Fruit fly (Drosophila melanogaster) whole organism, embryonic: Measurements from ENCODE around the gene Atx-1.
A peak's percentile ranks its signal among the peaks of the same experiment; 100 is the strongest.

ENCODE experiments used
- Atf6 ChIP-seq: fragments of 200-800 bp; sonication (Bioruptor generic); IDR thresholded peaks from 2 replicates; pipeline ENCODE4 v1.3.6; 2022; ENCODE audit warnings: missing biosample characterization, missing genetic modification characterization
- CG10274 ChIP-seq: fragments of 200-800 bp; sonication (Bioruptor generic); optimal IDR thresholded peaks from 3 replicates; lab custom pipeline; 2017; ENCODE audit warnings: missing biosample characterization, mild to moderate bottlenecking, missing genetic modification characterization
- CG10565 ChIP-seq: fragments of 200-800 bp; sonication (Bioruptor generic); optimal IDR thresholded peaks from 3 replicates; lab custom pipeline; 2016; ENCODE audit warnings: missing biosample characterization, mild to moderate bottlenecking, missing genetic modification characterization
- CG12071 ChIP-seq: fragments of 200-800 bp; sonication (Bioruptor generic); optimal IDR thresholded peaks from 3 replicates; lab custom pipeline; 2018; ENCODE audit warnings: missing biosample characterization, mild to moderate bottlenecking, missing genetic modification characterization
- CG15601 ChIP-seq: fragments of 200-800 bp; sonication (Bioruptor generic); optimal IDR thresholded peaks from 3 replicates; lab custom pipeline; 2019; ENCODE audit warnings: missing biosample characterization, mild to moderate bottlenecking, missing genetic modification characterization, moderate library complexity
- CG1603 ChIP-seq: fragments of 200-800 bp; sonication (Bioruptor generic); optimal IDR thresholded peaks from 2 replicates; lab custom pipeline; 2019; ENCODE audit warnings: missing biosample characterization, mild to moderate bottlenecking, missing genetic modification characterization, moderate library complexity
- CG1647 ChIP-seq: fragments of 200-800 bp; sonication (Bioruptor generic); optimal IDR thresholded peaks from 3 replicates; lab custom pipeline; 2016; ENCODE audit warnings: missing biosample characterization, missing genetic modification characterization
- CG16813 ChIP-seq: fragments of 200-800 bp; sonication (Bioruptor generic); IDR thresholded peaks from 3 replicates; pipeline ENCODE4 v1.3.6; 2022; ENCODE audit warnings: missing biosample characterization, missing genetic modification characterization; ENCODE audit not compliant: partially characterized antibody
- CG17186 ChIP-seq: fragments of 200-800 bp; sonication (Bioruptor generic); optimal IDR thresholded peaks from 3 replicates; lab custom pipeline; 2017; ENCODE audit warnings: missing biosample characterization, missing genetic modification reagents, missing genetic modification characterization
- CG17612 ChIP-seq: fragments of 200-800 bp; sonication (Bioruptor generic); IDR thresholded peaks from 2 replicates; pipeline ENCODE4 v1.3.6; 2022; ENCODE audit warnings: missing biosample characterization, missing genetic modification characterization
- CG31365 ChIP-seq: fragments of 200-800 bp; sonication (Bioruptor generic); optimal IDR thresholded peaks from 2 replicates; lab custom pipeline; 2018; ENCODE audit warnings: missing biosample characterization, mild to moderate bottlenecking, missing genetic modification characterization
- CG32767 ChIP-seq: fragments of 200-800 bp; sonication (Bioruptor generic); IDR thresholded peaks from 2 replicates; pipeline ENCODE4 v1.3.6; 2022; ENCODE audit warnings: missing biosample characterization, missing genetic modification characterization
- CG5953 ChIP-seq: fragments of 200-800 bp; sonication (Bioruptor generic); IDR thresholded peaks from 2 replicates; pipeline ENCODE4 v1.3.6; 2022; ENCODE audit warnings: missing biosample characterization, missing genetic modification characterization
- CG6654 ChIP-seq: fragments of 200-800 bp; sonication (Bioruptor generic); optimal IDR thresholded peaks from 2 replicates; lab custom pipeline; 2017; ENCODE audit warnings: missing biosample characterization, mild to moderate bottlenecking, missing genetic modification characterization
- CG7556 ChIP-seq: fragments of 200-800 bp; sonication (Bioruptor generic); optimal IDR thresholded peaks from 2 replicates; lab custom pipeline; 2017; ENCODE audit warnings: missing biosample characterization, mild to moderate bottlenecking, missing genetic modification characterization
- CG8089 ChIP-seq: fragments of 200-800 bp; sonication (Bioruptor generic); optimal IDR thresholded peaks from 3 replicates; lab custom pipeline; 2016; ENCODE audit warnings: missing biosample characterization, missing genetic modification characterization
- CoRest ChIP-seq: fragments of 200-800 bp; sonication (Bioruptor generic); optimal IDR thresholded peaks from 3 replicates; lab custom pipeline; 2018; ENCODE audit warnings: missing biosample characterization, mild to moderate bottlenecking, missing genetic modification characterization, moderate library complexity
- Fer3 ChIP-seq: fragments of 200-800 bp; sonication (Bioruptor generic); optimal IDR thresholded peaks from 2 replicates; lab custom pipeline; 2018; ENCODE audit warnings: missing biosample characterization, mild to moderate bottlenecking, missing genetic modification characterization, moderate library complexity
- Hand ChIP-seq: fragments of 200-800 bp; sonication (Bioruptor generic); optimal IDR thresholded peaks from 2 replicates; lab custom pipeline; 2017; ENCODE audit warnings: mild to moderate bottlenecking, missing biosample characterization, missing genetic modification reagents, missing genetic modification characterization
- Hey ChIP-seq: fragments of 200-800 bp; sonication (Bioruptor generic); optimal IDR thresholded peaks from 3 replicates; lab custom pipeline; 2018; ENCODE audit warnings: missing biosample characterization, mild to moderate bottlenecking, missing genetic modification characterization
- Hr51 ChIP-seq, 2 experiments: fragments of 200-800 bp; sonication (Bioruptor generic); optimal IDR thresholded peaks; 2 replicates in 1 of 2; 3 replicates in 1 of 2; lab custom pipeline; 2016 to 2018; ENCODE audit warnings: missing biosample characterization in 2 of 2, missing genetic modification characterization in 2 of 2, mild to moderate bottlenecking in 1 of 2, moderate library complexity in 1 of 2
- Lpt ChIP-seq: fragments of >200 bp; optimal IDR thresholded peaks from 2 replicates; lab custom pipeline; 2018; ENCODE audit warnings: missing biosample characterization, missing genetic modification characterization
- MTF-1 ChIP-seq: fragments of 200-800 bp; sonication (Bioruptor generic); optimal IDR thresholded peaks from 2 replicates; lab custom pipeline; 2018; ENCODE audit warnings: missing biosample characterization, mild to moderate bottlenecking, missing genetic modification characterization, borderline replicate concordance
- NfI ChIP-seq: fragments of 200-800 bp; sonication (Bioruptor generic); optimal IDR thresholded peaks from 3 replicates; lab custom pipeline; 2018; ENCODE audit warnings: missing biosample characterization, mild to moderate bottlenecking, missing genetic modification characterization, moderate library complexity
- Optix ChIP-seq: fragments of 200-800 bp; sonication (Bioruptor generic); IDR thresholded peaks from 3 replicates; pipeline ENCODE4 v1.3.6; 2022; ENCODE audit warnings: missing biosample characterization, missing genetic modification characterization
- Sox102F ChIP-seq: fragments of 200-800 bp; sonication (Bioruptor generic); optimal IDR thresholded peaks from 2 replicates; lab custom pipeline; 2018; ENCODE audit warnings: missing biosample characterization, mild to moderate bottlenecking, missing genetic modification characterization, moderate library complexity
- ara ChIP-seq: fragments of 200-800 bp; sonication (Bioruptor generic); IDR thresholded peaks from 2 replicates; pipeline ENCODE4 v1.3.6; 2022; ENCODE audit warnings: missing biosample characterization, missing genetic modification characterization
- ase ChIP-seq: fragments of 200-800 bp; sonication (Bioruptor generic); IDR thresholded peaks from 3 replicates; pipeline ENCODE4 v1.3.6; 2022; ENCODE audit warnings: missing biosample characterization, missing genetic modification characterization
- br ChIP-seq: fragments of >200 bp; optimal IDR thresholded peaks from 2 replicates; lab custom pipeline; 2017
- caup ChIP-seq: fragments of 200-800 bp; sonication (Bioruptor generic); optimal IDR thresholded peaks from 3 replicates; lab custom pipeline; 2017; ENCODE audit warnings: missing biosample characterization, mild to moderate bottlenecking, missing genetic modification characterization, moderate library complexity; ENCODE audit not compliant: severe bottlenecking
- crc ChIP-seq: fragments of 200-800 bp; sonication (Bioruptor generic); optimal IDR thresholded peaks from 2 replicates; lab custom pipeline; 2016; ENCODE audit warnings: missing biosample characterization, missing genetic modification characterization
- crp ChIP-seq, 2 experiments: fragments of 200-800 bp; sonication (Bioruptor generic); optimal IDR thresholded peaks; 2 replicates in 1 of 2; 3 replicates in 1 of 2; lab custom pipeline; 2017; ENCODE audit warnings: missing biosample characterization in 2 of 2, missing genetic modification characterization in 2 of 2, mild to moderate bottlenecking in 1 of 2, moderate library complexity in 1 of 2
- ftz-f1 ChIP-seq: fragments of 200-800 bp; sonication (Bioruptor generic); optimal IDR thresholded peaks from 2 replicates; lab custom pipeline; 2016; ENCODE audit warnings: missing biosample characterization, missing genetic modification characterization
- hbn ChIP-seq: fragments of 200-800 bp; sonication (Bioruptor generic); IDR thresholded peaks from 2 replicates; pipeline ENCODE4 v1.3.6; 2022; ENCODE audit warnings: missing biosample characterization, missing genetic modification characterization; ENCODE audit not compliant: partially characterized antibody
- hkb ChIP-seq, 2 experiments: fragments of 200-800 bp in 1 of 2; fragments of >200 bp in 1 of 2; sonication (Bioruptor generic) in 1 of 2; IDR thresholded peaks in 1 of 2; optimal IDR thresholded peaks in 1 of 2; 2 replicates each; pipeline versions ENCODE4 v1.3.6 to Lab custom; 2017 to 2022; ENCODE audit warnings: missing biosample characterization in 1 of 2, missing genetic modification characterization in 1 of 2
- hth ChIP-seq: fragments of >200 bp; optimal IDR thresholded peaks from 2 replicates; lab custom pipeline; 2017; ENCODE audit warnings: inconsistent platforms
- insv ChIP-seq, 2 experiments: fragments of 200-800 bp; sonication (Bioruptor generic); optimal IDR thresholded peaks; 3 replicates each; lab custom pipeline; 2016 to 2018; ENCODE audit warnings: missing biosample characterization in 2 of 2, missing genetic modification characterization in 2 of 2
- scrt ChIP-seq: fragments of 200-800 bp; sonication (Bioruptor generic); optimal IDR thresholded peaks from 2 replicates; lab custom pipeline; 2018; ENCODE audit warnings: missing biosample characterization, mild to moderate bottlenecking, missing genetic modification characterization, moderate library complexity
- sisA ChIP-seq: fragments of 200-800 bp; sonication (Bioruptor generic); IDR thresholded peaks from 2 replicates; pipeline ENCODE4 v1.3.6; 2022; ENCODE audit warnings: missing biosample characterization, missing genetic modification characterization
- sqz ChIP-seq: fragments of 200-800 bp; sonication (Bioruptor generic); optimal IDR thresholded peaks from 3 replicates; lab custom pipeline; 2018; ENCODE audit warnings: missing biosample characterization, mild to moderate bottlenecking, missing genetic modification characterization
- sr ChIP-seq: fragments of 200-800 bp; sonication (Bioruptor generic); IDR thresholded peaks from 3 replicates; pipeline ENCODE4 v1.3.6; 2022; ENCODE audit warnings: missing biosample characterization, missing genetic modification characterization
- stwl ChIP-seq: fragments of 200-800 bp; sonication (Bioruptor generic); optimal IDR thresholded peaks from 3 replicates; lab custom pipeline; 2018; ENCODE audit warnings: missing biosample characterization, mild to moderate bottlenecking, missing genetic modification characterization, moderate library complexity
- trem ChIP-seq: fragments of 200-800 bp; optimal IDR thresholded peaks from 3 replicates; lab custom pipeline; 2019; ENCODE audit warnings: missing biosample characterization, mild to moderate bottlenecking, missing genetic modification characterization, moderate library complexity
- tup ChIP-seq: fragments of 200-800 bp; sonication (Bioruptor generic); optimal IDR thresholded peaks from 2 replicates; lab custom pipeline; 2016; ENCODE audit warnings: missing biosample characterization, mild to moderate bottlenecking, missing genetic modification characterization, moderate library complexity
- unc-4 ChIP-seq: fragments of 200-800 bp; sonication (Bioruptor generic); IDR thresholded peaks from 2 replicates; pipeline ENCODE4 v1.3.6; 2022; ENCODE audit warnings: missing biosample characterization, missing genetic modification characterization; ENCODE audit not compliant: partially characterized antibody
- vvl ChIP-seq: fragments of 200-800 bp; sonication (Bioruptor generic); IDR thresholded peaks from 2 replicates; pipeline ENCODE4 v1.3.6; 2022; ENCODE audit warnings: missing biosample characterization, missing genetic modification characterization
- wor ChIP-seq: fragments of 200-800 bp; sonication (Bioruptor generic); IDR thresholded peaks from 2 replicates; pipeline ENCODE4 v1.3.6; 2022; ENCODE audit warnings: missing biosample characterization, missing genetic modification characterization
- zen2 ChIP-seq: fragments of 200-800 bp; sonication (Bioruptor generic); IDR thresholded peaks from 3 replicates; pipeline ENCODE4 v1.3.6; 2022; ENCODE audit warnings: missing biosample characterization, missing genetic modification characterization; ENCODE audit not compliant: partially characterized antibody
- zfh1 ChIP-seq: fragments of 200-800 bp; sonication (Bioruptor generic); IDR thresholded peaks from 3 replicates; pipeline ENCODE4 v1.3.6; 2022; ENCODE audit warnings: missing biosample characterization, missing genetic modification characterization

Atx-1 gene

dm6 chrX:6800726-6801296, 22.2 kb upstream of the Atx-1 start (continued):
- TF ChIP-seq unc-4 (GFP tag; lab: Robert Waterston, UW) (0 out of 2 replicates have a peak, but pooled peaks have one; percentile 15), zen2 (GFP tag; lab: Robert Waterston, UW) (no peak), CG16813 (GFP tag; lab: Robert Waterston, UW) (no peak), sr (GFP tag; lab: Robert Waterston, UW) (no peak), CG1647 (GFP tag; lab: Kevin White, UChicago) (no peak), crc (GFP tag; lab: Kevin White, UChicago) (no peak), zfh1 (GFP tag; lab: Robert Waterston, UW) (no peak), CoRest (tag; lab: Kevin White, UChicago) (peak; percentile 18), ase (no peak), CG8089 (GFP tag; lab: Kevin White, UChicago) (no peak), wor (no peak), CG10565 (GFP tag; lab: Kevin White, UChicago) (no peak), MTF-1 (GFP tag; lab: Kevin White, UChicago) (no peak), Atf6 (peak; percentile 60; the same call in 1 of the 2 replicates), CG15601 (no peak), br (lab: Kevin White, UChicago) (no peak), trem (no peak), scrt (GFP tag; lab: Kevin White, UChicago) (peak; percentile 40), hkb (optimal IDR thresholded peaks at IDR 0.05; lab: Kevin White, UChicago) (no peak), hkb (GFP tag; IDR thresholded peaks at IDR 0.05; lab: Robert Waterston, UW) (0 out of 2 replicates have a peak, but pooled peaks have one; percentile 10), Hey (tag; lab: Kevin White, UChicago) (no peak), CG12071 (GFP tag; lab: Kevin White, UChicago) (no peak), CG17612 (GFP tag; lab: Robert Waterston, UW) (no peak), vvl (GFP tag; lab: Robert Waterston, UW) (peak; percentile 46), Fer3 (tag; lab: Kevin White, UChicago) (no peak), tup (GFP tag; lab: Kevin White, UChicago) (no peak), sqz (no peak), Hr51 (GFP tag; optimal IDR thresholded peaks at IDR 0.05; lab: Kevin White, UChicago) (peak in 1 of 2 experiments; percentile 61), CG5953 (GFP tag; lab: Robert Waterston, UW) (0 out of 2 replicates have a peak, but pooled peaks have one; percentile 25), CG31365 (tag; lab: Kevin White, UChicago) (no peak), Lpt (GFP tag; lab: Kevin White, UChicago) (no peak), caup (peak; percentile 7), Optix (GFP tag; lab: Robert Waterston, UW) (0 out of 3 replicates have a peak, but pooled peaks have one; percentile 25), CG17186 (GFP tag; lab: Kevin White, UChicago) (no peak), CG7556 (peak; percentile 44), CG6654 (GFP tag; lab: Kevin White, UChicago) (no peak), crp (GFP tag; optimal IDR thresholded peaks at IDR 0.05; lab: Kevin White, UChicago) (peak in 1 of 2 experiments; percentile 26), CG32767 (no peak), CG1603 (no peak), NfI (GFP tag; lab: Kevin White, UChicago) (peak; percentile 29), ara (GFP tag; lab: Robert Waterston, UW) (no peak), Sox102F (GFP tag; lab: Kevin White, UChicago) (peak; percentile 51), insv (GFP tag; optimal IDR thresholded peaks at IDR 0.05; lab: Kevin White, UChicago) (no peak), hbn (GFP tag; lab: Robert Waterston, UW) (no peak), hth (lab: Kevin White, UChicago) (no peak), CG10274 (GFP tag; lab: Kevin White, UChicago) (no peak), ftz-f1 (peak; percentile 36), Hand (GFP tag; lab: Kevin White, UChicago) (no peak), stwl (no peak), sisA (GFP tag; lab: Robert Waterston, UW) (peak; percentile 32)
